Fruit fly (Drosophila melanogaster) whole organism, pupa: ENCODE data around the gene CG5781.

Source experiments
- CG10348 ChIP-seq: fragments of 200-800 bp; sonication (Bioruptor generic); IDR thresholded peaks from 2 replicates; pipeline ENCODE4 v1.3.6; 2022; ENCODE audit warnings: missing biosample characterization, missing genetic modification characterization
- CG12605 ChIP-seq: fragments of 200-800 bp; sonication (Bioruptor generic); IDR thresholded peaks from 2 replicates; pipeline ENCODE4 v1.3.6; 2022; ENCODE audit warnings: missing biosample characterization, missing genetic modification characterization
- CG13204 ChIP-seq: fragments of 200-800 bp; sonication (Bioruptor generic); optimal IDR thresholded peaks from 2 replicates; lab custom pipeline; 2018; ENCODE audit warnings: missing biosample characterization, mild to moderate bottlenecking, missing genetic modification characterization, moderate library complexity
- CG14655 ChIP-seq: fragments of 200-800 bp; sonication (Bioruptor generic); optimal IDR thresholded peaks from 3 replicates; lab custom pipeline; 2017; ENCODE audit warnings: mild to moderate bottlenecking, missing biosample characterization, missing genetic modification reagents, missing genetic modification characterization
- CG15710 ChIP-seq: fragments of 200-800 bp; sonication (Bioruptor generic); optimal IDR thresholded peaks from 2 replicates; lab custom pipeline; 2018; ENCODE audit warnings: missing biosample characterization, mild to moderate bottlenecking, missing genetic modification characterization, moderate library complexity
- CG17806 ChIP-seq: fragments of 200-800 bp; sonication (Bioruptor generic); optimal IDR thresholded peaks from 2 replicates; lab custom pipeline; 2018; ENCODE audit warnings: missing biosample characterization, mild to moderate bottlenecking, missing genetic modification characterization, moderate library complexity
- CG32121 ChIP-seq: fragments of 200-800 bp; sonication (Bioruptor generic); IDR thresholded peaks from 2 replicates; pipeline ENCODE4 v1.3.6; 2022; ENCODE audit warnings: missing biosample characterization, missing genetic modification characterization
- CG34367 ChIP-seq: fragments of 200-800 bp; sonication (Bioruptor generic); optimal IDR thresholded peaks from 2 replicates; lab custom pipeline; 2018; ENCODE audit warnings: missing biosample characterization, mild to moderate bottlenecking, missing genetic modification characterization
- CG4496 ChIP-seq: fragments of 200-800 bp; sonication (Bioruptor generic); IDR thresholded peaks from 3 replicates; pipeline ENCODE4 v1.3.6; 2022; ENCODE audit warnings: missing biosample characterization, missing genetic modification characterization
- CG8159 ChIP-seq: fragments of 200-800 bp; sonication (Bioruptor generic); optimal IDR thresholded peaks from 3 replicates; lab custom pipeline; 2018; ENCODE audit warnings: missing biosample characterization, mild to moderate bottlenecking, missing genetic modification characterization, moderate library complexity
- CG8301 ChIP-seq: fragments of 200-800 bp; sonication (Bioruptor generic); optimal IDR thresholded peaks from 2 replicates; lab custom pipeline; 2018; ENCODE audit warnings: missing biosample characterization, mild to moderate bottlenecking, missing genetic modification characterization
- CG9948 ChIP-seq: fragments of 200-800 bp; sonication (Bioruptor generic); optimal IDR thresholded peaks from 2 replicates; lab custom pipeline; 2018; ENCODE audit warnings: missing biosample characterization, mild to moderate bottlenecking, missing genetic modification characterization, moderate library complexity
- D1 ChIP-seq: fragments of 200-800 bp; sonication (Bioruptor generic); optimal IDR thresholded peaks from 2 replicates; lab custom pipeline; 2018; ENCODE audit warnings: missing biosample characterization, mild to moderate bottlenecking, missing genetic modification characterization, moderate library complexity
- EcR ChIP-seq: fragments of 200-800 bp; sonication (Bioruptor generic); optimal IDR thresholded peaks from 3 replicates; lab custom pipeline; 2019; ENCODE audit warnings: missing biosample characterization, missing genetic modification characterization, mild to moderate bottlenecking, moderate library complexity, missing genetic modification reagents
- Ets98B ChIP-seq: fragments of 200-800 bp; sonication (Bioruptor generic); IDR thresholded peaks from 2 replicates; pipeline ENCODE4 v1.3.6; 2022; ENCODE audit warnings: missing biosample characterization, missing genetic modification characterization
- Pif1A ChIP-seq: fragments of 200-800 bp; sonication (Bioruptor generic); optimal IDR thresholded peaks from 3 replicates; lab custom pipeline; 2016; ENCODE audit warnings: missing biosample characterization, missing genetic modification characterization
- Pif1B ChIP-seq: fragments of 200-800 bp; sonication (Bioruptor generic); optimal IDR thresholded peaks from 3 replicates; lab custom pipeline; 2016; ENCODE audit warnings: missing biosample characterization, missing genetic modification characterization
- Snoo ChIP-seq: fragments of 200-800 bp; sonication (Bioruptor generic); optimal IDR thresholded peaks from 3 replicates; lab custom pipeline; 2017; ENCODE audit warnings: missing biosample characterization, mild to moderate bottlenecking, missing genetic modification characterization, inconsistent platforms
- fd96Ca ChIP-seq: fragments of 200-800 bp; sonication (Bioruptor generic); IDR thresholded peaks from 3 replicates; pipeline ENCODE4 v1.3.6; 2022; ENCODE audit warnings: missing biosample characterization, missing genetic modification characterization
- gl ChIP-seq: fragments of 200-800 bp; sonication (Bioruptor generic); optimal IDR thresholded peaks from 2 replicates; lab custom pipeline; 2018; ENCODE audit warnings: missing biosample characterization, mild to moderate bottlenecking, missing genetic modification characterization
- rn ChIP-seq: fragments of 200-800 bp; sonication (Bioruptor generic); IDR thresholded peaks from 2 replicates; pipeline ENCODE4 v1.3.6; 2022; ENCODE audit warnings: missing biosample characterization, missing genetic modification characterization

The CG5781 gene

DNA sequence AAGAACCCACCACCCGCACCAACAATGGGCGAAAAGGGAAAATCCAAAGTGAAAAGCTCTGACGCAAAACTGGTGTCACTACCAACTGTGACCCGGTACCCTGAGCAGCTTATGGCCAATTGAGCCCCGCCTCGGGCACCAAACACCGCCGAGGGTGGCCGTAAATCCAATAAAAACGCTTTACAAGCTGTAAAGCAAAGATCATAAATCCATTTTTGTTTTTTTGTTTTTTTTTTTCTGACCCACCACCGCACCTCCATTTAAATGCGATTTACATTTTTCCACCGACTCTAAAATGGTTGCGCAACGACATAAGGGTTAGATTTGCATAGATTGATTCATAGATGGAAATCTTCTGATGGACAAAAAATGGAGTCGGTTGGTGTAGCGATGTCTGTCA is 22.8 kb downstream of the CG5781 start:
- TF ChIP-seq CG34367 (tag; lab: Kevin White, UChicago) (no peak), CG4496 (GFP tag; lab: Robert Waterston, UW) (no peak), gl (tag; lab: Kevin White, UChicago) (no peak)

- TF ChIP-seq D1: no peak
- no peak for TF ChIP-seq CG10348 (GFP tag; lab: Robert Waterston, UW)
- TF ChIP-seq CG8301 (tag; lab: Kevin White, UChicago): no peak
- TF ChIP-seq fd96Ca (GFP tag; lab: Robert Waterston, UW): no peak
- TF ChIP-seq rn (GFP tag; lab: Robert Waterston, UW): no peak
- TF ChIP-seq CG13204: no peak
- no peak for TF ChIP-seq CG12605
- TF ChIP-seq CG15710 (tag; lab: Kevin White, UChicago): no peak
- no peak for TF ChIP-seq Pif1B (GFP tag; lab: Kevin White, UChicago)
- TF ChIP-seq CG8159 (tag; lab: Kevin White, UChicago): no peak
- TF ChIP-seq CG4496 (GFP tag; lab: Robert Waterston, UW): no peak
- no peak for TF ChIP-seq CG32121
- TF ChIP-seq CG34367 (tag; lab: Kevin White, UChicago): no peak
Observed at dm6 chr2L:12672296-12672695, 24.8 kb downstream of the CG5781 start.

- TF ChIP-seq CG8301 (tag; lab: Kevin White, UChicago) (no peak), CG34367 (tag; lab: Kevin White, UChicago) (no peak), rn (GFP tag; lab: Robert Waterston, UW) (no peak), EcR (GFP tag; lab: Kevin White, UChicago) (no peak), CG32121 (no peak), fd96Ca (GFP tag; lab: Robert Waterston, UW) (no peak), Ets98B (GFP tag; lab: Robert Waterston, UW) (no peak), CG17806 (tag; lab: Kevin White, UChicago) (no peak), CG15710 (tag; lab: Kevin White, UChicago) (no peak), D1 (no peak), CG9948 (tag; lab: Kevin White, UChicago) (no peak), Pif1B (GFP tag; lab: Kevin White, UChicago) (no peak), CG12605 (no peak), CG10348 (GFP tag; lab: Robert Waterston, UW) (no peak)
- TF ChIP-seq, all 21 proteins: peak for 0
Observed at dm6 chr2L:12669614-12670013, 27.5 kb downstream of the CG5781 start, which contains the start of gene Nepl7. Gene Nepl7 (minus strand): TSS chr2L:12669714.

- no peak for TF ChIP-seq CG4496 (GFP tag; lab: Robert Waterston, UW)
- TF ChIP-seq Ets98B (GFP tag; lab: Robert Waterston, UW): no peak
- no peak for TF ChIP-seq fd96Ca (GFP tag; lab: Robert Waterston, UW)
- TF ChIP-seq EcR (GFP tag; lab: Kevin White, UChicago): no peak
- TF ChIP-seq CG8159 (tag; lab: Kevin White, UChicago): no peak
- no peak for TF ChIP-seq CG10348 (GFP tag; lab: Robert Waterston, UW)
- no peak for TF ChIP-seq CG32121
Observed at dm6 chr2L:12666002-12666576, 31.0 kb downstream of the CG5781 start.

dm6 chr2L:12657337-12657736 is 39.8 kb downstream of the CG5781 start:
- no peak for TF ChIP-seq Snoo (tag; lab: Kevin White, UChicago)
- TF ChIP-seq Ets98B (GFP tag; lab: Robert Waterston, UW): no peak
- TF ChIP-seq CG34367 (tag; lab: Kevin White, UChicago): no peak
- no peak for TF ChIP-seq fd96Ca (GFP tag; lab: Robert Waterston, UW)
- TF ChIP-seq CG15710 (tag; lab: Kevin White, UChicago): no peak
- TF ChIP-seq rn (GFP tag; lab: Robert Waterston, UW): no peak
- no peak for TF ChIP-seq CG14655 (GFP tag; lab: Kevin White, UChicago)
- no peak for TF ChIP-seq CG10348 (GFP tag; lab: Robert Waterston, UW)
- TF ChIP-seq CG17806 (tag; lab: Kevin White, UChicago): no peak
- no peak for TF ChIP-seq CG8159 (tag; lab: Kevin White, UChicago)
- no peak for TF ChIP-seq Pif1B (GFP tag; lab: Kevin White, UChicago)

- TF ChIP-seq CG9948 (tag; lab: Kevin White, UChicago): no peak
- TF ChIP-seq CG8301 (tag; lab: Kevin White, UChicago): no peak
- no peak for TF ChIP-seq gl (tag; lab: Kevin White, UChicago)
- TF ChIP-seq CG10348 (GFP tag; lab: Robert Waterston, UW): no peak
Observed at dm6 chr2L:12656865-12657264, 40.3 kb downstream of the CG5781 start, which contains the start of gene pdm2. Gene pdm2 (plus strand): TSS chr2L:12657165.

dm6 chr2L:12655731-12656326 is 41.3 kb downstream of the CG5781 start:
- TF ChIP-seq CG13204: no peak
- TF ChIP-seq CG8159 (tag; lab: Kevin White, UChicago): peak; percentile 56
- TF ChIP-seq Pif1B (GFP tag; lab: Kevin White, UChicago): no peak
- no peak; the same call in 2 of the 3 replicates for TF ChIP-seq CG4496 (GFP tag; lab: Robert Waterston, UW)
- no peak for TF ChIP-seq CG9948 (tag; lab: Kevin White, UChicago)
- TF ChIP-seq Pif1A (GFP tag; lab: Kevin White, UChicago): no peak
- no peak for TF ChIP-seq fd96Ca (GFP tag; lab: Robert Waterston, UW)
- TF ChIP-seq CG14655 (GFP tag; lab: Kevin White, UChicago): peak; percentile 21
- TF ChIP-seq CG17806 (tag; lab: Kevin White, UChicago): no peak
- TF ChIP-seq EcR (GFP tag; lab: Kevin White, UChicago): no peak
- no peak for TF ChIP-seq CG8301 (tag; lab: Kevin White, UChicago)
- TF ChIP-seq gl (tag; lab: Kevin White, UChicago): no peak
- TF ChIP-seq Ets98B (GFP tag; lab: Robert Waterston, UW): no peak
- no peak for TF ChIP-seq CG10348 (GFP tag; lab: Robert Waterston, UW)
- no peak for TF ChIP-seq CG32121
- TF ChIP-seq CG15710 (tag; lab: Kevin White, UChicago): no peak
- TF ChIP-seq CG34367 (tag; lab: Kevin White, UChicago): no peak
- no peak for TF ChIP-seq rn (GFP tag; lab: Robert Waterston, UW)
- no peak for TF ChIP-seq Snoo (tag; lab: Kevin White, UChicago)
- TF ChIP-seq D1: peak; percentile 16
- TF ChIP-seq CG12605: no peak
